Fruit fly (Drosophila melanogaster) whole organism, prepupa: Measurements from ENCODE around the gene CG1662.

Experiments used
- CG10631 ChIP-seq: fragments of 200-800 bp; sonication (Bioruptor generic); optimal IDR thresholded peaks from 2 replicates; lab custom pipeline; 2016; ENCODE audit warnings: missing biosample characterization, missing genetic modification characterization
- CG11762 ChIP-seq: fragments of 200-800 bp; sonication (Bioruptor generic); optimal IDR thresholded peaks from 3 replicates; lab custom pipeline; 2016; ENCODE audit warnings: missing biosample characterization, missing genetic modification characterization; ENCODE audit not compliant: insufficient read depth
- CG1621 ChIP-seq: fragments of 200-800 bp; sonication (Bioruptor generic); optimal IDR thresholded peaks from 3 replicates; lab custom pipeline; 2018; ENCODE audit warnings: missing biosample characterization, mild to moderate bottlenecking, missing genetic modification characterization
- CG3032 ChIP-seq: fragments of 200-800 bp; optimal IDR thresholded peaks from 2 replicates; lab custom pipeline; 2019; ENCODE audit warnings: missing biosample characterization, mild to moderate bottlenecking, missing genetic modification characterization, moderate library complexity
- CG31627 ChIP-seq: fragments of 200-800 bp; sonication (Bioruptor generic); optimal IDR thresholded peaks from 3 replicates; lab custom pipeline; 2016; ENCODE audit warnings: missing biosample characterization, missing genetic modification characterization
- CG34406 ChIP-seq: fragments of 200-800 bp; sonication (Bioruptor generic); optimal IDR thresholded peaks from 3 replicates; lab custom pipeline; 2016; ENCODE audit warnings: missing biosample characterization, missing genetic modification characterization
- CG3919 ChIP-seq: fragments of 200-800 bp; sonication (Bioruptor generic); optimal IDR thresholded peaks from 3 replicates; lab custom pipeline; 2016; ENCODE audit warnings: missing biosample characterization, missing genetic modification characterization
- CG6163 ChIP-seq: fragments of 200-800 bp; sonication (Bioruptor generic); IDR thresholded peaks from 3 replicates; pipeline ENCODE4 v1.3.6; 2022; ENCODE audit warnings: missing biosample characterization, missing genetic modification characterization
- CG6276 ChIP-seq: fragments of 200-800 bp; sonication (Bioruptor generic); optimal IDR thresholded peaks from 2 replicates; lab custom pipeline; 2017; ENCODE audit warnings: missing biosample characterization, mild to moderate bottlenecking, missing genetic modification characterization
- CG6792 ChIP-seq: fragments of 200-800 bp; sonication (Bioruptor generic); optimal IDR thresholded peaks from 3 replicates; lab custom pipeline; 2016; ENCODE audit warnings: missing biosample characterization, missing genetic modification characterization
- CG6808 ChIP-seq: fragments of 200-800 bp; sonication (Bioruptor generic); optimal IDR thresholded peaks from 3 replicates; lab custom pipeline; 2017; ENCODE audit warnings: missing biosample characterization, missing genetic modification characterization, mild to moderate bottlenecking, moderate library complexity, missing genetic modification reagents
- CG6854 ChIP-seq: fragments of 200-800 bp; sonication (Bioruptor generic); optimal IDR thresholded peaks from 2 replicates; lab custom pipeline; 2017; ENCODE audit warnings: missing biosample characterization, mild to moderate bottlenecking, missing genetic modification characterization
- CG7368 ChIP-seq: fragments of 200-800 bp; sonication (Bioruptor generic); optimal IDR thresholded peaks from 3 replicates; lab custom pipeline; 2016; ENCODE audit warnings: missing biosample characterization, missing genetic modification characterization
- CG8119 ChIP-seq: fragments of 200-800 bp; sonication (Bioruptor generic); IDR thresholded peaks from 3 replicates; pipeline ENCODE4 v1.3.6; 2022; ENCODE audit warnings: missing biosample characterization, missing genetic modification characterization
- CG8632 ChIP-seq: fragments of 200-800 bp; sonication (Bioruptor generic); optimal IDR thresholded peaks from 3 replicates; lab custom pipeline; 2016; ENCODE audit warnings: missing biosample characterization, missing genetic modification characterization
- CG9139 ChIP-seq: fragments of 200-800 bp; sonication (Bioruptor generic); optimal IDR thresholded peaks from 3 replicates; lab custom pipeline; 2017; ENCODE audit warnings: missing biosample characterization, mild to moderate bottlenecking, missing genetic modification characterization
- Eip75B ChIP-seq: fragments of 200-800 bp; sonication (Bioruptor generic); optimal IDR thresholded peaks from 3 replicates; lab custom pipeline; 2016; ENCODE audit warnings: missing biosample characterization, missing genetic modification characterization
- Ets96B ChIP-seq: fragments of 200-800 bp; optimal IDR thresholded peaks from 2 replicates; lab custom pipeline; 2019; ENCODE audit warnings: missing biosample characterization, mild to moderate bottlenecking, missing genetic modification characterization, moderate library complexity
- Gug ChIP-seq: fragments of 200-800 bp; sonication (Bioruptor generic); IDR thresholded peaks from 2 replicates; pipeline ENCODE4 v1.3.6; 2022; ENCODE audit warnings: missing biosample characterization, missing genetic modification characterization
- Hr38 ChIP-seq: sonication (Bioruptor generic); optimal IDR thresholded peaks from 2 replicates; lab custom pipeline; 2016; ENCODE audit warnings: missing biosample characterization, missing genetic modification characterization
- Hr39 ChIP-seq: fragments of 200-800 bp; sonication (Bioruptor generic); optimal IDR thresholded peaks from 2 replicates; lab custom pipeline; 2016; ENCODE audit warnings: missing biosample characterization, missing genetic modification characterization
- Hr4 ChIP-seq: fragments of 200-800 bp; sonication (Bioruptor generic); optimal IDR thresholded peaks from 3 replicates; lab custom pipeline; 2016; ENCODE audit warnings: missing biosample characterization, missing genetic modification characterization
- Lpt ChIP-seq: fragments of 200-800 bp; sonication (Bioruptor generic); optimal IDR thresholded peaks from 3 replicates; lab custom pipeline; 2016; ENCODE audit warnings: missing biosample characterization, missing genetic modification characterization
- Met ChIP-seq: fragments of 200-800 bp; sonication (Bioruptor generic); optimal IDR thresholded peaks from 3 replicates; lab custom pipeline; 2016; ENCODE audit warnings: missing biosample characterization, missing genetic modification characterization
- OdsH ChIP-seq: fragments of 200-800 bp; sonication (Bioruptor generic); optimal IDR thresholded peaks from 3 replicates; lab custom pipeline; 2016; ENCODE audit warnings: missing biosample characterization, missing genetic modification characterization
- Smox ChIP-seq: fragments of 200-800 bp; sonication (Bioruptor generic); optimal IDR thresholded peaks from 3 replicates; lab custom pipeline; 2016; ENCODE audit warnings: missing biosample characterization, missing genetic modification characterization
- Sox102F ChIP-seq: fragments of 200-800 bp; sonication (Bioruptor generic); optimal IDR thresholded peaks from 2 replicates; lab custom pipeline; 2016; ENCODE audit warnings: missing biosample characterization, mild to moderate bottlenecking, missing genetic modification characterization
- Sox14 ChIP-seq: fragments of 200-800 bp; sonication (Bioruptor generic); optimal IDR thresholded peaks from 3 replicates; lab custom pipeline; 2016; ENCODE audit warnings: missing biosample characterization, missing genetic modification characterization
- achi ChIP-seq: fragments of 200-800 bp; sonication (Bioruptor generic); optimal IDR thresholded peaks from 3 replicates; lab custom pipeline; 2016; ENCODE audit warnings: missing biosample characterization, missing genetic modification characterization
- acj6 ChIP-seq: fragments of 200-800 bp; sonication (Bioruptor generic); optimal IDR thresholded peaks from 3 replicates; lab custom pipeline; 2016; ENCODE audit warnings: missing biosample characterization, missing genetic modification characterization
- cyc ChIP-seq: fragments of 200-800 bp; sonication (Bioruptor generic); optimal IDR thresholded peaks from 3 replicates; lab custom pipeline; 2016; ENCODE audit warnings: missing biosample characterization, missing genetic modification characterization
- dac ChIP-seq: fragments of 200-800 bp; sonication (Bioruptor generic); optimal IDR thresholded peaks from 2 replicates; lab custom pipeline; 2017; ENCODE audit warnings: missing biosample characterization, mild to moderate bottlenecking, missing genetic modification characterization
- esn ChIP-seq: fragments of 200-800 bp; sonication (Bioruptor generic); optimal IDR thresholded peaks from 2 replicates; lab custom pipeline; 2016; ENCODE audit warnings: missing biosample characterization, mild to moderate bottlenecking, missing genetic modification characterization, moderate library complexity
- fd59A ChIP-seq: fragments of 200-800 bp; sonication (Bioruptor generic); optimal IDR thresholded peaks from 2 replicates; lab custom pipeline; 2017; ENCODE audit warnings: missing biosample characterization, mild to moderate bottlenecking, missing genetic modification characterization, missing genetic modification reagents
- fkh ChIP-seq: fragments of 200-800 bp; sonication (Bioruptor generic); optimal IDR thresholded peaks from 3 replicates; lab custom pipeline; 2017; ENCODE audit warnings: missing biosample characterization, mild to moderate bottlenecking, missing genetic modification characterization, moderate library complexity
- salr ChIP-seq, 2 experiments: fragments of 200-800 bp; sonication (Bioruptor generic); optimal IDR thresholded peaks; 3 replicates each; lab custom pipeline; 2016 to 2018; ENCODE audit warnings: missing biosample characterization in 2 of 2, missing genetic modification characterization in 2 of 2, mild to moderate bottlenecking in 1 of 2
- spab ChIP-seq: fragments of 200-800 bp; sonication (Bioruptor generic); optimal IDR thresholded peaks from 2 replicates; lab custom pipeline; 2017; ENCODE audit warnings: missing biosample characterization, mild to moderate bottlenecking, missing genetic modification characterization, missing genetic modification reagents
- ss ChIP-seq, 2 experiments: fragments of 200-800 bp; sonication (Bioruptor generic); optimal IDR thresholded peaks; 2 replicates in 1 of 2; 3 replicates in 1 of 2; lab custom pipeline; 2017 to 2018; ENCODE audit warnings: mild to moderate bottlenecking in 2 of 2, missing biosample characterization in 2 of 2, missing genetic modification characterization in 2 of 2, moderate library complexity in 1 of 2
- svp ChIP-seq: fragments of 200-800 bp; sonication (Bioruptor generic); peaks from one replicate; lab custom pipeline; 2016; ENCODE audit warnings: missing biosample characterization, missing genetic modification characterization
- topi ChIP-seq: fragments of 200-800 bp; sonication (Bioruptor generic); optimal IDR thresholded peaks from 3 replicates; lab custom pipeline; 2016; ENCODE audit warnings: missing biosample characterization, missing genetic modification characterization
- vri ChIP-seq: fragments of 200-800 bp; sonication (Bioruptor generic); optimal IDR thresholded peaks from 3 replicates; lab custom pipeline; 2016; ENCODE audit warnings: missing biosample characterization, mild to moderate bottlenecking, missing genetic modification characterization

The CG1662 gene

dm6 chrX:13368149-13368548, 19.2 kb upstream of the CG1662 start, which contains the start of gene dmrt11E (continued):
- TF ChIP-seq CG6276 (no peak), fd59A (GFP tag; lab: Kevin White, UChicago) (peak; percentile 20), fkh (no peak), topi (GFP tag; lab: Kevin White, UChicago) (no peak), CG6808 (GFP tag; lab: Kevin White, UChicago) (peak; percentile 42), CG8632 (GFP tag; lab: Kevin White, UChicago) (no peak), cyc (GFP tag; lab: Kevin White, UChicago) (no peak), Smox (no peak), CG7368 (GFP tag; lab: Kevin White, UChicago) (no peak), Hr4 (GFP tag; lab: Kevin White, UChicago) (no peak), CG6792 (no peak), ss (GFP tag; optimal IDR thresholded peaks at IDR 0.05; lab: Kevin White, UChicago) (peak; percentile 41 to 46), CG3919 (GFP tag; lab: Kevin White, UChicago) (peak; percentile 31), Met (GFP tag; lab: Kevin White, UChicago) (no peak), CG6854 (no peak), Sox102F (GFP tag; lab: Kevin White, UChicago) (no peak), Eip75B (GFP tag; lab: Kevin White, UChicago) (no peak), dac (GFP tag; lab: Kevin White, UChicago) (no peak), CG34406 (GFP tag; lab: Kevin White, UChicago) (peak; percentile 21), spab (GFP tag; lab: Kevin White, UChicago) (peak; percentile 36), OdsH (GFP tag; lab: Kevin White, UChicago) (peak; percentile 33), Sox14 (GFP tag; lab: Kevin White, UChicago) (no peak), vri (GFP tag; lab: Kevin White, UChicago) (no peak), CG8119 (GFP tag; lab: Robert Waterston, UW) (0 out of 3 replicates have a peak, but pooled peaks have one; percentile 33), CG10631 (GFP tag; lab: Kevin White, UChicago) (peak; percentile 63), CG3032 (tag; lab: Kevin White, UChicago) (peak; percentile 55), CG31627 (GFP tag; lab: Kevin White, UChicago) (no peak), achi (peak; percentile 31), Lpt (GFP tag; lab: Kevin White, UChicago) (peak; percentile 14), acj6 (GFP tag; lab: Kevin White, UChicago) (peak; percentile 27), CG9139 (GFP tag; lab: Kevin White, UChicago) (no peak), esn (GFP tag; lab: Kevin White, UChicago) (no peak), CG1621 (tag; lab: Kevin White, UChicago) (peak; percentile 24), CG6163 (GFP tag; lab: Robert Waterston, UW) (peak; percentile 61), Gug (GFP tag; lab: Robert Waterston, UW) (peak; percentile 41; the same call in 1 of the 2 replicates)

dm6 chrX:13369438-13369837, 17.9 kb upstream of the CG1662 start:
- no peak for TF ChIP-seq CG9139 (GFP tag; lab: Kevin White, UChicago)
- no peak for TF ChIP-seq CG6163 (GFP tag; lab: Robert Waterston, UW)
- no peak for TF ChIP-seq salr (GFP tag; optimal IDR thresholded peaks at IDR 0.05; lab: Kevin White, UChicago)
- no peak for TF ChIP-seq CG11762
- no peak for TF ChIP-seq Ets96B (tag; lab: Kevin White, UChicago)
- TF ChIP-seq CG1621 (tag; lab: Kevin White, UChicago), result no peak
- TF ChIP-seq Hr38 (GFP tag; lab: Kevin White, UChicago), result no peak

dm6 chrX:13370306-13370705, 17.1 kb upstream of the CG1662 start, which contains the start of gene CG1640:
TSS of gene CG1640 (plus strand) at chrX:13370606.
- TF ChIP-seq Met (GFP tag; lab: Kevin White, UChicago), result no peak
- TF ChIP-seq Hr38 (GFP tag; lab: Kevin White, UChicago), result no peak
- TF ChIP-seq svp (GFP tag; lab: Kevin White, UChicago), result no peak
- TF ChIP-seq Hr39 (GFP tag; lab: Kevin White, UChicago), result no peak
- TF ChIP-seq CG6792, result no peak
- TF ChIP-seq, all 60 proteins: peak for 0
